Fruit fly (Drosophila melanogaster): ENCODE results near the gene Lrrk.

Gene Lrrk

dm6 chr3R:20634674-20635594, at the start of gene Lrrk, which contains the start of gene Pi3K92E:
TSS of gene Lrrk (plus strand) at chr3R:20635480.
TSS of gene Pi3K92E (minus strand) at chr3R:20634732.
- TF ChIP-seq CG34367 (tag; optimal IDR thresholded peaks at IDR 0.05) (peak; percentile 27), CG4496 (GFP tag; IDR thresholded peaks at IDR 0.05) (0 out of 3 replicates have a peak, but pooled peaks have one; percentile 37), Pif1A (GFP tag; optimal IDR thresholded peaks at IDR 0.05) (no peak)

DNA sequence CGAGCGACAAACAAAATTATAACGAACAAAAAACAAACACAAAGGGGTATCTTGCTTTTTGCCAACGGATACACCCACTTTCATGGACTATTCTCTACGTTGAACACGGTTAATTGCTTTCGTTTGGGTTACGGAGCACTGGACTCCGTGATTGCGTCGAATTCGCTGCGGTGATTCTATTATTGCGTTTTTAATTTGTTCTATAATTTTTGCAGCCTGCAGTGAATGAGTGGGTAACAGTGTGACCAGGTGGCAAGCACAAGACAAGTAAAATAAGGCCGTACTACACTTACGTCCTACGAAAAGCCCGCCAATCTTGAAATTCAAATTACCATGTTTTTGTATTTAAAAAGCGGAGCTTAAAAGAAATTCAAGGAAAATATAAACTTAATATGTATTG, 49.7 kb upstream of the Lrrk start, which contains the start of gene CG16953:
Gene CG16953, minus strand, starts transcription at position 268 of the 400 bp plus-strand sequence.
- no peak for TF ChIP-seq Pif1B (GFP tag; optimal IDR thresholded peaks at IDR 0.05)
- TF ChIP-seq Ets98B (GFP tag; IDR thresholded peaks at IDR 0.05), result no peak
- peak; percentile 5 for TF ChIP-seq EcR (GFP tag; optimal IDR thresholded peaks at IDR 0.05)

- TF ChIP-seq Ets98B (GFP tag; IDR thresholded peaks at IDR 0.05) (no peak), rn (GFP tag; IDR thresholded peaks at IDR 0.05) (no peak), CG12605 (GFP tag; IDR thresholded peaks at IDR 0.05) (no peak), CG14655 (GFP tag; optimal IDR thresholded peaks at IDR 0.05) (no peak), CG34367 (tag; optimal IDR thresholded peaks at IDR 0.05) (no peak), Pif1B (GFP tag; optimal IDR thresholded peaks at IDR 0.05) (no peak), CG17806 (tag; optimal IDR thresholded peaks at IDR 0.05) (no peak), Snoo (tag; optimal IDR thresholded peaks at IDR 0.05) (no peak), CG32121 (GFP tag; IDR thresholded peaks at IDR 0.05) (no peak), fd96Ca (GFP tag; IDR thresholded peaks at IDR 0.05) (no peak)
Observed at dm6 chr3R:20586409-20586808, 48.9 kb upstream of the Lrrk start.

DNA sequence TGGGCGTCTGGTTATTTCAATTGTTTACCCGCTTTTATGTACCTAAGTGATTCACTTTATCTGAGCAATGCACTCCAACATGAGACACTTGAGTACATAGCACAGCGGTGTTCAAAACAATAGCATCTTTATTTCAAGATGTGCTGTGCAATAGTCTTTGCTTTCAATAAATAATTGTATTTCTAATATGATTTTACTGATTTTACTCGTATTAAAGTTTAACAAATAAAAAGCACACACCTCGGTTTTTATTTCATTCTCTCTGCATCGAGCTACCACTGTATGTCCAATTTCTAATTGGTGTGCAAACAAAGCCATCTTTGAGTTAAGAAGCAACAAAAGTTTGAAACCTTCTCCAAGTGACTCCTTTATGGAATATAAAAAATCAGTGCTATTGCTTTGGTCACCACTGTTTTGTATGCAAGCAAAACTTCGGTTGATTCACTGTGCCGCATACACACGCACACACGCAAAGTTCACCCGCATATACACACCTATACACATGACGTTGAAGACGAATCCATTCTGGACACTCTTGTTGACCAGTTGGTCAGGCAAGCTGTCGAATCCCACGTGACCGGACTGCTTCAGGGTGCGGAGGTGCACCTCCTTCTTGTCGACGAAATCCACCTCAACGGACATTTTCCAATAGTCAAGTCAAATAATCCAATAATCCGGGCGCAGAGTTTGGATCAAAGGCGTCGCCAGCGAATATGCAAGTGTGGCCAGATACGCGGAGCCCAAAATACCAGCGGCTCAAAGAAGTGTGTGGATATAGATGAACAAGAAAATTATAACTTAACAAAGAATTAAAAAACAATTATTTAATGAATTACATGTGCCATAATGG, 47.4 kb upstream of the Lrrk start, which contains the start of gene Septin2:
Gene Septin2, minus strand, starts transcription at position 727 of the 850 bp plus-strand sequence.
- TF ChIP-seq CG14655 (GFP tag; optimal IDR thresholded peaks at IDR 0.05), result peak; percentile 95
- peak; percentile 75 for TF ChIP-seq Ets98B (GFP tag; IDR thresholded peaks at IDR 0.05)
- TF ChIP-seq Pif1A (GFP tag; optimal IDR thresholded peaks at IDR 0.05), result peak; percentile 53
- peak; percentile 74 for TF ChIP-seq rn (GFP tag; IDR thresholded peaks at IDR 0.05)
- TF ChIP-seq CG8301 (tag; optimal IDR thresholded peaks at IDR 0.05), result peak; percentile 95
- peak; percentile 63 for TF ChIP-seq EcR (GFP tag; optimal IDR thresholded peaks at IDR 0.05)
- peak; percentile 80 for TF ChIP-seq CG34367 (tag; optimal IDR thresholded peaks at IDR 0.05)
- TF ChIP-seq CG10348 (GFP tag; IDR thresholded peaks at IDR 0.05), result peak; percentile 42; the same call in 1 of the 2 replicates
- TF ChIP-seq Pif1B (GFP tag; optimal IDR thresholded peaks at IDR 0.05), result no peak
- peak; percentile 80 for TF ChIP-seq CG32121 (GFP tag; IDR thresholded peaks at IDR 0.05)
- TF ChIP-seq gl (tag; optimal IDR thresholded peaks at IDR 0.05), result peak; percentile 68
- TF ChIP-seq CG9948 (tag; optimal IDR thresholded peaks at IDR 0.05), result peak; percentile 91
- TF ChIP-seq CG8159 (tag; optimal IDR thresholded peaks at IDR 0.05), result peak; percentile 94
- TF ChIP-seq CG13204 (GFP tag; optimal IDR thresholded peaks at IDR 0.05), result peak; percentile 57
- TF ChIP-seq fd96Ca (GFP tag; IDR thresholded peaks at IDR 0.05), result peak; percentile 84
- peak; percentile 87 for TF ChIP-seq CG15710 (tag; optimal IDR thresholded peaks at IDR 0.05)
- peak; percentile 85 for TF ChIP-seq CG4496 (GFP tag; IDR thresholded peaks at IDR 0.05)
- peak; percentile 91 for TF ChIP-seq CG17806 (tag; optimal IDR thresholded peaks at IDR 0.05)
- TF ChIP-seq Snoo (tag; optimal IDR thresholded peaks at IDR 0.05), result peak; percentile 91
- peak; percentile 61 for TF ChIP-seq CG12605 (GFP tag; IDR thresholded peaks at IDR 0.05)
- no peak for TF ChIP-seq D1 (tag; optimal IDR thresholded peaks at IDR 0.05)

dm6 chr3R:20588480-20588785, 46.8 kb upstream of the Lrrk start, which contains the start of gene Srp72:
TSS of gene Srp72 (plus strand) at chr3R:20588711.
- TF ChIP-seq Pif1A (GFP tag; optimal IDR thresholded peaks at IDR 0.05), result peak; percentile 6
- TF ChIP-seq D1 (tag; optimal IDR thresholded peaks at IDR 0.05), result no peak
- peak; percentile 41; the same call in 2 of the 3 replicates for TF ChIP-seq CG4496 (GFP tag; IDR thresholded peaks at IDR 0.05)
- TF ChIP-seq CG14655 (GFP tag; optimal IDR thresholded peaks at IDR 0.05), result no peak
- no peak for TF ChIP-seq CG8301 (tag; optimal IDR thresholded peaks at IDR 0.05)
- TF ChIP-seq rn (GFP tag; IDR thresholded peaks at IDR 0.05), result no peak
- peak; percentile 47 for TF ChIP-seq CG8159 (tag; optimal IDR thresholded peaks at IDR 0.05)
- TF ChIP-seq CG17806 (tag; optimal IDR thresholded peaks at IDR 0.05), result peak; percentile 54
- peak; percentile 10 for TF ChIP-seq CG9948 (tag; optimal IDR thresholded peaks at IDR 0.05)
- no peak for TF ChIP-seq EcR (GFP tag; optimal IDR thresholded peaks at IDR 0.05)
- no peak for TF ChIP-seq Pif1B (GFP tag; optimal IDR thresholded peaks at IDR 0.05)
- no peak for TF ChIP-seq CG13204 (GFP tag; optimal IDR thresholded peaks at IDR 0.05)
- TF ChIP-seq Ets98B (GFP tag; IDR thresholded peaks at IDR 0.05), result peak; percentile 34
- 0 out of 2 replicates have a peak, but pooled peaks have one; percentile 13 for TF ChIP-seq CG32121 (GFP tag; IDR thresholded peaks at IDR 0.05)
- peak; percentile 39 for TF ChIP-seq CG15710 (tag; optimal IDR thresholded peaks at IDR 0.05)
- peak; percentile 24; the same call in 1 of the 2 replicates for TF ChIP-seq CG12605 (GFP tag; IDR thresholded peaks at IDR 0.05)
- TF ChIP-seq Snoo (tag; optimal IDR thresholded peaks at IDR 0.05), result no peak
- no peak for TF ChIP-seq CG10348 (GFP tag; IDR thresholded peaks at IDR 0.05)
- no peak for TF ChIP-seq fd96Ca (GFP tag; IDR thresholded peaks at IDR 0.05)

Measured in whole organism, pupa.